Worm (Caenorhabditis elegans) whole organism, L3 larva: ENCODE data around the gene del-7.

Source experiments
- ZK546.5 ChIP-seq: sonication (generic microtip); optimal IDR thresholded peaks from 2 replicates; lab custom pipeline; 2017; ENCODE audit warnings: missing biosample characterization, missing genetic modification characterization
- egl-27 ChIP-seq: sonication (generic microtip); optimal IDR thresholded peaks from 4 replicates; lab custom pipeline; 2017; ENCODE audit warnings: missing biosample characterization, missing genetic modification reagents, missing genetic modification characterization
- fkh-10 ChIP-seq: sonication (generic microtip); optimal IDR thresholded peaks from 2 replicates; lab custom pipeline; 2017; ENCODE audit warnings: missing biosample characterization, missing genetic modification reagents, missing genetic modification characterization
- fos-1 ChIP-seq: fragments of 150-350 bp; optimal IDR thresholded peaks from 2 replicates; lab custom pipeline; 2014; ENCODE audit warnings: missing biosample characterization, missing genetic modification characterization
- hmg-11 ChIP-seq: sonication (generic microtip); optimal IDR thresholded peaks from 2 replicates; lab custom pipeline; 2016; ENCODE audit warnings: missing genetic modification characterization, missing compliant biosample characterization
- jun-1 ChIP-seq: fragments of 150-350 bp; optimal IDR thresholded peaks from 2 replicates; lab custom pipeline; 2014; ENCODE audit warnings: missing biosample characterization, missing genetic modification reagents, missing genetic modification characterization
- nfya-1 ChIP-seq: sonication (generic microtip); optimal IDR thresholded peaks from 2 replicates; lab custom pipeline; 2017; ENCODE audit warnings: missing genetic modification characterization, mild to moderate bottlenecking, missing compliant biosample characterization, antibody characterized with exemption, moderate library complexity; ENCODE audit not compliant: insufficient read depth
- nhr-11 ChIP-seq: fragments of 150-350 bp; optimal IDR thresholded peaks from 2 replicates; lab custom pipeline; 2014; ENCODE audit warnings: missing biosample characterization, missing genetic modification characterization
- nhr-12 ChIP-seq: fragments of 150-350 bp; optimal IDR thresholded peaks from 2 replicates; lab custom pipeline; 2014; ENCODE audit warnings: missing biosample characterization, missing genetic modification characterization
- nhr-25 ChIP-seq: sonication (generic microtip); optimal IDR thresholded peaks from 2 replicates; lab custom pipeline; 2017; ENCODE audit warnings: missing biosample characterization, missing genetic modification characterization
- pqm-1 ChIP-seq: fragments of 150-350 bp; optimal IDR thresholded peaks from 2 replicates; lab custom pipeline; 2017; ENCODE audit warnings: missing biosample characterization, missing genetic modification characterization, inconsistent platforms
- unc-39 ChIP-seq: sonication (generic microtip); optimal IDR thresholded peaks from 4 replicates; lab custom pipeline; 2017; ENCODE audit warnings: missing biosample characterization, missing genetic modification characterization
- unc-62 ChIP-seq: fragments of 150-350 bp; sonication (generic microtip); optimal IDR thresholded peaks from 4 replicates; lab custom pipeline; 2014; ENCODE audit warnings: missing biosample characterization, missing genetic modification reagents, missing genetic modification characterization
- ztf-11 ChIP-seq: fragments of 150-350 bp; optimal IDR thresholded peaks from 2 replicates; lab custom pipeline; 2014; ENCODE audit warnings: missing biosample characterization, missing genetic modification characterization

ce11 chrIV:7723555-7723954, 36.7 kb upstream of the del-7 start:
- TF ChIP-seq unc-62 (GFP tag; lab: Kevin White, UChicago), result no peak
- no peak for TF ChIP-seq nfya-1
- no peak for TF ChIP-seq nhr-25 (tag; lab: Kevin White, UChicago)
- TF ChIP-seq nhr-12 (tag; lab: Kevin White, UChicago), result no peak
- no peak for TF ChIP-seq egl-27 (tag; lab: Kevin White, UChicago)
- no peak for TF ChIP-seq nhr-11 (tag; lab: Kevin White, UChicago)
- no peak for TF ChIP-seq ZK546.5 (tag; lab: Kevin White, UChicago)
- no peak for TF ChIP-seq jun-1 (tag; lab: Kevin White, UChicago)
- TF ChIP-seq pqm-1 (tag; lab: Kevin White, UChicago), result no peak
- TF ChIP-seq fos-1 (tag; lab: Kevin White, UChicago), result no peak
- no peak for TF ChIP-seq fkh-10 (GFP tag; lab: Kevin White, UChicago)
- TF ChIP-seq unc-39 (tag; lab: Kevin White, UChicago), result no peak
- no peak for TF ChIP-seq ztf-11
- TF ChIP-seq hmg-11 (tag; lab: Kevin White, UChicago), result no peak
